Fruit fly (Drosophila melanogaster) whole organism, embryonic: Measurements from ENCODE around the gene mRpL37.

Experiments
- ATbp ChIP-seq: fragments of 200-800 bp; sonication (Bioruptor generic); optimal IDR thresholded peaks from 2 replicates; lab custom pipeline; 2017; ENCODE audit warnings: missing biosample characterization, mild to moderate bottlenecking, missing genetic modification characterization, missing genetic modification reagents
- Ada2b ChIP-seq: fragments of 200-800 bp; sonication (Bioruptor generic); IDR thresholded peaks from 2 replicates; pipeline ENCODE4 v1.3.6; 2022; ENCODE audit warnings: missing biosample characterization, missing genetic modification characterization
- Antp ChIP-seq: fragments of 200-800 bp; sonication (Bioruptor generic); optimal IDR thresholded peaks from 3 replicates; lab custom pipeline; 2016; ENCODE audit warnings: missing biosample characterization, missing genetic modification characterization
- B-H2 ChIP-seq: fragments of 200-800 bp; sonication (Bioruptor generic); optimal IDR thresholded peaks from 2 replicates; lab custom pipeline; 2018; ENCODE audit warnings: missing biosample characterization, mild to moderate bottlenecking, missing genetic modification characterization
- CG1024 ChIP-seq: fragments of 200-800 bp; sonication (Bioruptor generic); IDR thresholded peaks from 2 replicates; pipeline ENCODE4 v1.3.6; 2022; ENCODE audit warnings: missing biosample characterization, missing genetic modification characterization
- CG10959 ChIP-seq: fragments of 200-800 bp; sonication (Bioruptor generic); IDR thresholded peaks from 2 replicates; pipeline ENCODE4 v1.3.6; 2022; ENCODE audit warnings: missing biosample characterization, missing genetic modification characterization
- CG12769 ChIP-seq: fragments of 200-800 bp; sonication (Bioruptor generic); optimal IDR thresholded peaks from 2 replicates; lab custom pipeline; 2019; ENCODE audit warnings: missing biosample characterization, mild to moderate bottlenecking, missing genetic modification characterization, moderate library complexity
- CG15479 ChIP-seq: fragments of 200-800 bp; sonication (Bioruptor generic); optimal IDR thresholded peaks from 3 replicates; lab custom pipeline; 2019; ENCODE audit warnings: missing biosample characterization, mild to moderate bottlenecking, missing genetic modification characterization, moderate library complexity
- CG17359 ChIP-seq: fragments of 200-800 bp; sonication (Bioruptor generic); optimal IDR thresholded peaks from 3 replicates; lab custom pipeline; 2018; ENCODE audit warnings: missing biosample characterization, mild to moderate bottlenecking, missing genetic modification characterization, moderate library complexity
- CG31224 ChIP-seq: fragments of 200-800 bp; sonication (Bioruptor generic); IDR thresholded peaks from 2 replicates; pipeline ENCODE4 v1.3.6; 2022; ENCODE audit warnings: missing biosample characterization, missing genetic modification characterization
- CG31441 ChIP-seq: fragments of 200-800 bp; sonication (Bioruptor generic); IDR thresholded peaks from 2 replicates; pipeline ENCODE4 v1.3.6; 2022; ENCODE audit warnings: missing biosample characterization, missing genetic modification characterization
- CG34376 ChIP-seq: fragments of 200-800 bp; sonication (Bioruptor generic); optimal IDR thresholded peaks from 2 replicates; lab custom pipeline; 2018; ENCODE audit warnings: missing biosample characterization, mild to moderate bottlenecking, missing genetic modification characterization
- CG34422 ChIP-seq: fragments of 200-800 bp; sonication (Bioruptor generic); IDR thresholded peaks from 3 replicates; pipeline ENCODE4 v1.3.6; 2022; ENCODE audit warnings: missing biosample characterization, missing genetic modification characterization
- CG4360 ChIP-seq: fragments of 200-800 bp; sonication (Bioruptor generic); IDR thresholded peaks from 2 replicates; pipeline ENCODE4 v1.3.6; 2022; ENCODE audit warnings: missing biosample characterization, missing genetic modification characterization
- CG4424 ChIP-seq: fragments of 200-800 bp; sonication (Bioruptor generic); optimal IDR thresholded peaks from 3 replicates; lab custom pipeline; 2016; ENCODE audit warnings: missing biosample characterization, missing genetic modification characterization
- CG4820 ChIP-seq: fragments of 200-800 bp; sonication (Bioruptor generic); optimal IDR thresholded peaks from 3 replicates; lab custom pipeline; 2016; ENCODE audit warnings: missing biosample characterization, missing genetic modification characterization
- CG7786 ChIP-seq: fragments of 200-800 bp; sonication (Bioruptor generic); optimal IDR thresholded peaks from 2 replicates; lab custom pipeline; 2016; ENCODE audit warnings: missing biosample characterization, missing genetic modification characterization
- CG7928 ChIP-seq: fragments of 200-800 bp; sonication (Bioruptor generic); optimal IDR thresholded peaks from 2 replicates; lab custom pipeline; 2017; ENCODE audit warnings: missing biosample characterization, mild to moderate bottlenecking, missing genetic modification characterization
- CG8089 ChIP-seq: fragments of 200-800 bp; sonication (Bioruptor generic); optimal IDR thresholded peaks from 3 replicates; lab custom pipeline; 2016; ENCODE audit warnings: missing biosample characterization, missing genetic modification characterization
- CG9727 ChIP-seq: fragments of 200-800 bp; sonication (Bioruptor generic); optimal IDR thresholded peaks from 3 replicates; lab custom pipeline; 2017; ENCODE audit warnings: missing biosample characterization, mild to moderate bottlenecking, missing genetic modification characterization
- CHES-1-like ChIP-seq: fragments of 200-800 bp; sonication (Bioruptor generic); optimal IDR thresholded peaks from 2 replicates; lab custom pipeline; 2016; ENCODE audit warnings: missing biosample characterization, missing genetic modification characterization
- Drgx ChIP-seq: fragments of 200-800 bp; sonication (Bioruptor generic); IDR thresholded peaks from 2 replicates; pipeline ENCODE4 v1.3.6; 2022; ENCODE audit warnings: missing biosample characterization, missing genetic modification characterization
- Fer3 ChIP-seq: fragments of 200-800 bp; sonication (Bioruptor generic); optimal IDR thresholded peaks from 2 replicates; lab custom pipeline; 2018; ENCODE audit warnings: missing biosample characterization, mild to moderate bottlenecking, missing genetic modification characterization, moderate library complexity
- Gsc ChIP-seq: fragments of 200-800 bp; sonication (Bioruptor generic); IDR thresholded peaks from 2 replicates; pipeline ENCODE4 v1.3.6; 2022; ENCODE audit warnings: missing biosample characterization, missing genetic modification characterization
- HLH3B ChIP-seq: fragments of 200-800 bp; sonication (Bioruptor generic); IDR thresholded peaks from 2 replicates; pipeline ENCODE4 v1.3.6; 2022; ENCODE audit warnings: missing biosample characterization, missing genetic modification characterization
- Hand ChIP-seq: fragments of 200-800 bp; sonication (Bioruptor generic); optimal IDR thresholded peaks from 2 replicates; lab custom pipeline; 2017; ENCODE audit warnings: mild to moderate bottlenecking, missing biosample characterization, missing genetic modification reagents, missing genetic modification characterization
- Hr51 ChIP-seq, 2 experiments: fragments of 200-800 bp; sonication (Bioruptor generic); optimal IDR thresholded peaks; 2 replicates in 1 of 2; 3 replicates in 1 of 2; lab custom pipeline; 2016 to 2018; ENCODE audit warnings: missing biosample characterization in 2 of 2, missing genetic modification characterization in 2 of 2, mild to moderate bottlenecking in 1 of 2, moderate library complexity in 1 of 2
- Med ChIP-seq: fragments of 200-800 bp; sonication (Bioruptor generic); peaks from one replicate; lab custom pipeline; 2016; ENCODE audit warnings: missing biosample characterization, missing genetic modification characterization, mild to moderate bottlenecking, inconsistent platforms, moderate library complexity
- Mrtf ChIP-seq: fragments of 200-800 bp; sonication (Bioruptor generic); IDR thresholded peaks from 3 replicates; pipeline ENCODE4 v1.3.6; 2022; ENCODE audit warnings: missing biosample characterization, missing genetic modification characterization
- Sry-δ ChIP-seq: fragments of 200-800 bp; sonication (Bioruptor generic); optimal IDR thresholded peaks from 2 replicates; lab custom pipeline; 2016; ENCODE audit warnings: missing biosample characterization, missing genetic modification characterization
- ara ChIP-seq: fragments of 200-800 bp; sonication (Bioruptor generic); IDR thresholded peaks from 2 replicates; pipeline ENCODE4 v1.3.6; 2022; ENCODE audit warnings: missing biosample characterization, missing genetic modification characterization
- cas ChIP-seq: fragments of 200-800 bp; sonication (Bioruptor generic); IDR thresholded peaks from 2 replicates; pipeline ENCODE4 v1.3.6; 2022; ENCODE audit warnings: missing biosample characterization, missing genetic modification characterization
- chif ChIP-seq, 2 experiments: fragments of 200-800 bp; sonication (Bioruptor generic); optimal IDR thresholded peaks; 3 replicates each; lab custom pipeline; 2016; ENCODE audit warnings: missing biosample characterization in 2 of 2, missing genetic modification characterization in 2 of 2
- dmrt99B ChIP-seq: fragments of 200-800 bp; sonication (Bioruptor generic); optimal IDR thresholded peaks from 2 replicates; lab custom pipeline; 2018; ENCODE audit warnings: missing biosample characterization, mild to moderate bottlenecking, missing genetic modification characterization, moderate library complexity
- en ChIP-seq: fragments of 200-800 bp; sonication (Bioruptor generic); optimal IDR thresholded peaks from 2 replicates; lab custom pipeline; 2016; ENCODE audit warnings: missing biosample characterization, missing genetic modification characterization
- fd96Cb ChIP-seq: fragments of 200-800 bp; sonication (Bioruptor generic); optimal IDR thresholded peaks from 2 replicates; lab custom pipeline; 2018; ENCODE audit warnings: missing biosample characterization, mild to moderate bottlenecking, missing genetic modification characterization, moderate library complexity
- gcm2 ChIP-seq: fragments of 200-800 bp; sonication (Bioruptor generic); optimal IDR thresholded peaks from 2 replicates; lab custom pipeline; 2016; ENCODE audit warnings: missing biosample characterization, missing genetic modification characterization
- hth ChIP-seq: fragments of >200 bp; optimal IDR thresholded peaks from 2 replicates; lab custom pipeline; 2017; ENCODE audit warnings: inconsistent platforms
- insv ChIP-seq, 2 experiments: fragments of 200-800 bp; sonication (Bioruptor generic); optimal IDR thresholded peaks; 3 replicates each; lab custom pipeline; 2016 to 2018; ENCODE audit warnings: missing biosample characterization in 2 of 2, missing genetic modification characterization in 2 of 2
- klu ChIP-seq: fragments of 200-800 bp; sonication (Bioruptor generic); IDR thresholded peaks from 2 replicates; pipeline ENCODE4 v1.3.6; 2022; ENCODE audit warnings: missing biosample characterization, missing genetic modification characterization
- lmd ChIP-seq: fragments of 200-800 bp; sonication (Bioruptor generic); IDR thresholded peaks from 2 replicates; pipeline ENCODE4 v1.3.6; 2022; ENCODE audit warnings: missing biosample characterization, missing genetic modification characterization
- nmo ChIP-seq: fragments of 200-800 bp; sonication (Bioruptor generic); optimal IDR thresholded peaks from 2 replicates; lab custom pipeline; 2018; ENCODE audit warnings: missing biosample characterization, mild to moderate bottlenecking, missing genetic modification characterization, moderate library complexity
- p53 ChIP-seq: fragments of 200-800 bp; sonication (Bioruptor generic); optimal IDR thresholded peaks from 2 replicates; lab custom pipeline; 2016; ENCODE audit warnings: missing biosample characterization, missing genetic modification characterization
- phol ChIP-seq: fragments of 200-800 bp; sonication (Bioruptor generic); optimal IDR thresholded peaks from 3 replicates; lab custom pipeline; 2018; ENCODE audit warnings: missing biosample characterization, mild to moderate bottlenecking, missing genetic modification characterization, moderate library complexity
- prd ChIP-seq, 3 experiments: fragments of >200 bp in 2 of 3; fragments of 200-800 bp in 1 of 3; sonication (Bioruptor generic) in 1 of 3; optimal IDR thresholded peaks in 2 of 3; IDR thresholded peaks in 1 of 3; 2 replicates in 2 of 3; 3 replicates in 1 of 3; pipeline versions ENCODE4 v1.3.6 to Lab custom; 2017 to 2022; ENCODE audit warnings: missing biosample characterization in 1 of 3, missing genetic modification characterization in 1 of 3
- run ChIP-seq: fragments of 200-800 bp; sonication (Bioruptor generic); optimal IDR thresholded peaks from 3 replicates; lab custom pipeline; 2018; ENCODE audit warnings: missing biosample characterization, mild to moderate bottlenecking, missing genetic modification characterization
- sens ChIP-seq: fragments of 200-800 bp; sonication (Bioruptor generic); peaks from one replicate; lab custom pipeline; 2016; ENCODE audit warnings: missing biosample characterization, missing genetic modification characterization
- sim ChIP-seq: fragments of 200-800 bp; sonication (Bioruptor generic); IDR thresholded peaks from 2 replicates; pipeline ENCODE4 v1.3.6; 2022; ENCODE audit warnings: missing biosample characterization, missing genetic modification characterization
- sisA ChIP-seq: fragments of 200-800 bp; sonication (Bioruptor generic); IDR thresholded peaks from 2 replicates; pipeline ENCODE4 v1.3.6; 2022; ENCODE audit warnings: missing biosample characterization, missing genetic modification characterization

The mRpL37 gene

dm6 chr3R:10832526-10833165 is 48.8 kb upstream of the mRpL37 start (continued):
- TF ChIP-seq CG8089 (GFP tag; lab: Kevin White, UChicago) (no peak), CG31441 (GFP tag; lab: Robert Waterston, UW) (peak; percentile 42; the same call in 1 of the 2 replicates), CG10959 (GFP tag; lab: Robert Waterston, UW) (peak; percentile 9; the same call in 1 of the 2 replicates), insv (GFP tag; optimal IDR thresholded peaks at IDR 0.05; lab: Kevin White, UChicago) (no peak), ara (GFP tag; lab: Robert Waterston, UW) (peak; percentile 38; the same call in 1 of the 2 replicates), phol (peak; percentile 35), Sry-δ (GFP tag; lab: Kevin White, UChicago) (no peak), prd (optimal IDR thresholded peaks at IDR 0.05; lab: Kevin White, UChicago) (no peak), prd (GFP tag; IDR thresholded peaks at IDR 0.05; lab: Robert Waterston, UW) (peak; percentile 47; the same call in 2 of the 3 replicates), hth (lab: Kevin White, UChicago) (no peak), sisA (GFP tag; lab: Robert Waterston, UW) (peak; percentile 56), fd96Cb (tag; lab: Kevin White, UChicago) (peak; percentile 27), run (tag; lab: Kevin White, UChicago) (no peak), Hand (GFP tag; lab: Kevin White, UChicago) (no peak), CHES-1-like (GFP tag; lab: Kevin White, UChicago) (no peak), chif (GFP tag; optimal IDR thresholded peaks at IDR 0.05; lab: Kevin White, UChicago) (peak in 1 of 2 experiments; percentile 10), CG17359 (peak; percentile 8), HLH3B (peak; percentile 40; the same call in 1 of the 2 replicates), Antp (GFP tag; lab: Kevin White, UChicago) (peak; percentile 7), CG4820 (GFP tag; lab: Kevin White, UChicago) (peak; percentile 27), dmrt99B (peak; percentile 42), Med (peak; percentile 59), CG7786 (GFP tag; lab: Kevin White, UChicago) (no peak), cas (GFP tag; lab: Robert Waterston, UW) (no peak), CG9727 (GFP tag; lab: Kevin White, UChicago) (peak; percentile 8), Ada2b (0 out of 2 replicates have a peak, but pooled peaks have one; percentile 14), klu (no peak), ATbp (GFP tag; lab: Kevin White, UChicago) (peak; percentile 1), Drgx (peak; percentile 96), CG1024 (peak; percentile 3; the same call in 1 of the 2 replicates), lmd (peak; percentile 24; the same call in 1 of the 2 replicates), Fer3 (tag; lab: Kevin White, UChicago) (no peak), sim (GFP tag; lab: Robert Waterston, UW) (peak; percentile 38; the same call in 1 of the 2 replicates), sens (GFP tag; lab: Kevin White, UChicago) (peak; percentile 45), CG7928 (GFP tag; lab: Kevin White, UChicago) (no peak), CG4424 (GFP tag; lab: Kevin White, UChicago) (peak; percentile 32), Gsc (peak; percentile 9; the same call in 1 of the 2 replicates), CG12769 (tag; lab: Kevin White, UChicago) (no peak), nmo (GFP tag; lab: Kevin White, UChicago) (peak; percentile 7), Hr51 (GFP tag; optimal IDR thresholded peaks at IDR 0.05; lab: Kevin White, UChicago) (no peak), p53 (GFP tag; lab: Kevin White, UChicago) (no peak), B-H2 (GFP tag; lab: Kevin White, UChicago) (no peak), CG31224 (GFP tag; lab: Robert Waterston, UW) (no peak), CG4360 (GFP tag; lab: Robert Waterston, UW) (no peak), gcm2 (no peak), en (GFP tag; lab: Kevin White, UChicago) (no peak), CG34376 (GFP tag; lab: Kevin White, UChicago) (no peak), Mrtf (GFP tag; lab: Robert Waterston, UW) (no peak), CG15479 (no peak), CG34422 (0 out of 3 replicates have a peak, but pooled peaks have one; percentile 16)
